Worm (Caenorhabditis elegans) whole organism, L4/young adult: ENCODE results near the gene cyp-13B1.

ENCODE experiments used
- W03F9.2 ChIP-seq: fragments of 150-350 bp; optimal IDR thresholded peaks from 2 replicates; lab custom pipeline; 2014; ENCODE audit warnings: missing biosample characterization, missing genetic modification characterization
- dao-5 ChIP-seq: sonication (generic microtip); optimal IDR thresholded peaks from 2 replicates; lab custom pipeline; 2016; ENCODE audit warnings: missing genotype, missing genetic modification characterization, moderate library complexity, missing compliant biosample characterization
- him-1 ChIP-seq: sonication (generic microtip); optimal IDR thresholded peaks from 2 replicates; lab custom pipeline; 2016; ENCODE audit warnings: missing genotype, missing genetic modification reagents, missing genetic modification characterization, missing compliant biosample characterization

DNA sequence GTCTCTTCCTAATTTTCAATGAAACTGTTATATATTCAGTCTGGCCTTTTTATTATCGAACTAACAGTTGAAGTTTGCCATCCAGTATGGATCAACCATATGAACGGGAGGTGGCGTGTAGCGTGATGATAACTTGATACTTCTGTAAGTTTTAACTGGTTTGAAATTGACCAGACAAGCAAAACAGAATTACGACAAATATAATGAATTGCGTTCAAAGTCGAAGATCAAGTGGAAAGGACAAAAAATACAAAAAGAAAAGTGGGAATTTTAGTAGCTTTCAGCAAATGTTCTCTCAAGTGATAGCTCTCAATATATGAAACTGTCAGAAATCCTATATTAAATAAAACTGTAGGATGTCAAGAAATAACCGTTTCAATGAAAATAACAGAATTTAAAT is 32.6 kb downstream of the cyp-13B1 start, which contains the start of the genes C49F8.14 and gem-1:
- TF ChIP-seq dao-5 (tag; lab: Kevin White, UChicago) (no peak), him-1 (tag; lab: Kevin White, UChicago) (no peak), W03F9.2 (no peak)
